Fruit fly (Drosophila melanogaster) whole organism, prepupa: ENCODE data around the gene Npc2b.

Experiments used
- Ets96B ChIP-seq: fragments of 200-800 bp; optimal IDR thresholded peaks from 2 replicates; lab custom pipeline; 2019; ENCODE audit warnings: missing biosample characterization, mild to moderate bottlenecking, missing genetic modification characterization, moderate library complexity
- Hr39 ChIP-seq: fragments of 200-800 bp; sonication (Bioruptor generic); optimal IDR thresholded peaks from 2 replicates; lab custom pipeline; 2016; ENCODE audit warnings: missing biosample characterization, missing genetic modification characterization
- spab ChIP-seq: fragments of 200-800 bp; sonication (Bioruptor generic); optimal IDR thresholded peaks from 2 replicates; lab custom pipeline; 2017; ENCODE audit warnings: missing biosample characterization, mild to moderate bottlenecking, missing genetic modification characterization, missing genetic modification reagents

DNA sequence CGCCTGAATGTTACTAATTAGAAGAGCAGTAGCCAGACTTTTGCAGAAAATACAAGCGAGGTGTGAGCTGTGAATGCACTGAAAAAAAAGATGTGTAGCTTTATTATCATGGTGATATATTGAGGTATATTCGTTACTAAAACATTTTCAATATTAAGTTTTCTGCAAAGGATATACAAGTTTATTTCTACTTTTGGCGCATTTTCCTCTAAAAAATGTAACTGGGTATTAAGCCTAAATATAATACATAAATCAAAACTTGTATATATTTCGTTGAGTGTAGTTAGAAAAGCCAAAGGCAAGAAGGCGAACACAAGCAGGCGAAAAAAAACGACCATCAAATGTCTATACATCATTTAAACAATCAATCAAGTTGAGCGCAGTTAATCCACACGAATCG is 47.7 kb upstream of the Npc2b start:
- TF ChIP-seq Hr39 (no peak), Ets96B (no peak), spab (no peak)
